Worm (Caenorhabditis elegans) whole organism, L3 larva: Measurements from ENCODE around the gene abf-5.
A peak's percentile ranks its signal among the peaks of the same experiment; 100 is the strongest.

ENCODE experiments used
- R02D3.7 ChIP-seq: fragments of 150-350 bp; optimal IDR thresholded peaks from 2 replicates; lab custom pipeline; 2014; ENCODE audit warnings: missing biosample characterization, missing genetic modification characterization
- aly-2 ChIP-seq: fragments of 150-350 bp; optimal IDR thresholded peaks from 2 replicates; lab custom pipeline; 2014; ENCODE audit warnings: missing biosample characterization, missing genetic modification characterization
- ama-1 ChIP-seq: fragments of 150-350 bp; optimal IDR thresholded peaks from 2 replicates; lab custom pipeline; 2018
- ceh-16 ChIP-seq: sonication (generic microtip); optimal IDR thresholded peaks from 2 replicates; lab custom pipeline; 2017; ENCODE audit warnings: missing biosample characterization, missing genetic modification characterization
- ceh-28 ChIP-seq: fragments of 150-350 bp; optimal IDR thresholded peaks from 2 replicates; lab custom pipeline; 2014; ENCODE audit warnings: missing biosample characterization, missing genetic modification reagents, missing genetic modification characterization
- ceh-82 ChIP-seq: fragments of 150-350 bp; optimal IDR thresholded peaks from 2 replicates; lab custom pipeline; 2014; ENCODE audit warnings: missing biosample characterization, missing genetic modification characterization
- ceh-9 ChIP-seq: sonication (generic microtip); optimal IDR thresholded peaks from 2 replicates; lab custom pipeline; 2018; ENCODE audit warnings: missing biosample characterization, missing genetic modification characterization
- daf-12 ChIP-seq: fragments of 150-350 bp; optimal IDR thresholded peaks from 2 replicates; lab custom pipeline; 2014; ENCODE audit warnings: missing biosample characterization, missing genetic modification reagents, missing genetic modification characterization
- egl-27 ChIP-seq: sonication (generic microtip); optimal IDR thresholded peaks from 4 replicates; lab custom pipeline; 2017; ENCODE audit warnings: missing biosample characterization, missing genetic modification reagents, missing genetic modification characterization
- elt-1 ChIP-seq: fragments of 150-350 bp; optimal IDR thresholded peaks from 2 replicates; lab custom pipeline; 2014; ENCODE audit warnings: missing biosample characterization, missing genetic modification characterization
- elt-2 ChIP-seq: sonication (generic microtip); optimal IDR thresholded peaks from 2 replicates; lab custom pipeline; 2016; ENCODE audit warnings: missing genetic modification reagents, mild to moderate bottlenecking, missing genetic modification characterization, missing compliant biosample characterization
- elt-3 ChIP-seq, 3 experiments: fragments of 150-350 bp in 1 of 3; sonication (generic microtip) in 2 of 3; optimal IDR thresholded peaks; 2 replicates in 2 of 3; 4 replicates in 1 of 3; lab custom pipeline; 2014 to 2017; ENCODE audit warnings: missing biosample characterization in 3 of 3, missing genetic modification characterization in 3 of 3
- eor-1 ChIP-seq, 2 experiments: fragments of 150-350 bp; optimal IDR thresholded peaks; 2 replicates each; lab custom pipeline; 2014 to 2018; ENCODE audit warnings: missing biosample characterization in 2 of 2, missing genetic modification characterization in 2 of 2
- fkh-2 ChIP-seq: fragments of 150-350 bp; optimal IDR thresholded peaks from 2 replicates; lab custom pipeline; 2014; ENCODE audit warnings: missing biosample characterization, missing genetic modification reagents, missing genetic modification characterization
- fos-1 ChIP-seq: fragments of 150-350 bp; optimal IDR thresholded peaks from 2 replicates; lab custom pipeline; 2014; ENCODE audit warnings: missing biosample characterization, missing genetic modification characterization
- hmg-11 ChIP-seq: sonication (generic microtip); optimal IDR thresholded peaks from 2 replicates; lab custom pipeline; 2016; ENCODE audit warnings: missing genetic modification characterization, missing compliant biosample characterization
- jun-1 ChIP-seq: fragments of 150-350 bp; optimal IDR thresholded peaks from 2 replicates; lab custom pipeline; 2014; ENCODE audit warnings: missing biosample characterization, missing genetic modification reagents, missing genetic modification characterization
- lin-15B ChIP-seq: fragments of 150-350 bp; optimal IDR thresholded peaks from 2 replicates; lab custom pipeline; 2014; ENCODE audit warnings: missing biosample characterization, missing genetic modification characterization
- lin-39 ChIP-seq: fragments of 150-350 bp; optimal IDR thresholded peaks from 2 replicates; lab custom pipeline; 2018; ENCODE audit warnings: missing biosample characterization, missing genetic modification reagents, missing genetic modification characterization
- lsy-12 ChIP-seq: sonication (generic microtip); optimal IDR thresholded peaks from 2 replicates; lab custom pipeline; 2016; ENCODE audit warnings: mild to moderate bottlenecking, missing genetic modification characterization, missing compliant biosample characterization
- mdl-1 ChIP-seq: fragments of 150-350 bp; optimal IDR thresholded peaks from 2 replicates; lab custom pipeline; 2014; ENCODE audit warnings: missing biosample characterization, missing genetic modification characterization
- mml-1 ChIP-seq: fragments of 150-350 bp; sonication (generic microtip); optimal IDR thresholded peaks from 3 replicates; lab custom pipeline; 2014; ENCODE audit warnings: missing biosample characterization, missing genetic modification characterization
- nhr-12 ChIP-seq: fragments of 150-350 bp; optimal IDR thresholded peaks from 2 replicates; lab custom pipeline; 2014; ENCODE audit warnings: missing biosample characterization, missing genetic modification characterization
- nhr-23 ChIP-seq: fragments of 150-350 bp; optimal IDR thresholded peaks from 2 replicates; lab custom pipeline; 2014; ENCODE audit warnings: missing biosample characterization, missing genetic modification reagents, missing genetic modification characterization
- nhr-237 ChIP-seq: fragments of 150-350 bp; optimal IDR thresholded peaks from 2 replicates; lab custom pipeline; 2014; ENCODE audit warnings: missing biosample characterization, missing genetic modification characterization
- nhr-25 ChIP-seq: sonication (generic microtip); optimal IDR thresholded peaks from 2 replicates; lab custom pipeline; 2017; ENCODE audit warnings: missing biosample characterization, missing genetic modification characterization
- nhr-43 ChIP-seq: sonication (generic microtip); optimal IDR thresholded peaks from 2 replicates; lab custom pipeline; 2016; ENCODE audit warnings: mild to moderate bottlenecking, missing genetic modification characterization, missing compliant biosample characterization; ENCODE audit not compliant: poor library complexity, severe bottlenecking
- nhr-67 ChIP-seq: fragments of 150-350 bp; optimal IDR thresholded peaks from 2 replicates; lab custom pipeline; 2014; ENCODE audit warnings: missing biosample characterization, missing genetic modification characterization
- nhr-76 ChIP-seq: fragments of 150-350 bp; sonication (generic microtip); optimal IDR thresholded peaks from 5 replicates; lab custom pipeline; 2014; ENCODE audit warnings: missing biosample characterization, missing genetic modification characterization
- nhr-77 ChIP-seq: fragments of 150-350 bp; optimal IDR thresholded peaks from 2 replicates; lab custom pipeline; 2014; ENCODE audit warnings: missing biosample characterization, missing genetic modification characterization
- pha-4 ChIP-seq: fragments of 150-350 bp; optimal IDR thresholded peaks from 2 replicates; lab custom pipeline; 2014; ENCODE audit warnings: missing biosample characterization, missing genetic modification reagents, missing genetic modification characterization
- pqm-1 ChIP-seq: fragments of 150-350 bp; optimal IDR thresholded peaks from 2 replicates; lab custom pipeline; 2017; ENCODE audit warnings: missing biosample characterization, missing genetic modification characterization, inconsistent platforms
- sea-2 ChIP-seq: fragments of 150-350 bp; sonication (generic microtip); optimal IDR thresholded peaks from 4 replicates; lab custom pipeline; 2014; ENCODE audit warnings: missing biosample characterization, missing genetic modification reagents, missing genetic modification characterization
- skn-1 ChIP-seq: fragments of 150-350 bp; optimal IDR thresholded peaks from 2 replicates; lab custom pipeline; 2014; ENCODE audit warnings: missing biosample characterization, missing genetic modification characterization
- snpc-4 ChIP-seq: fragments of 150-350 bp; optimal IDR thresholded peaks from 2 replicates; lab custom pipeline; 2014; ENCODE audit warnings: missing biosample characterization, missing genetic modification characterization
- tbx-2 ChIP-seq: sonication (generic microtip); optimal IDR thresholded peaks from 2 replicates; lab custom pipeline; 2016; ENCODE audit warnings: mild to moderate bottlenecking, missing genetic modification characterization, missing compliant biosample characterization
- ztf-11 ChIP-seq: fragments of 150-350 bp; optimal IDR thresholded peaks from 2 replicates; lab custom pipeline; 2014; ENCODE audit warnings: missing biosample characterization, missing genetic modification characterization

Gene abf-5

DNA sequence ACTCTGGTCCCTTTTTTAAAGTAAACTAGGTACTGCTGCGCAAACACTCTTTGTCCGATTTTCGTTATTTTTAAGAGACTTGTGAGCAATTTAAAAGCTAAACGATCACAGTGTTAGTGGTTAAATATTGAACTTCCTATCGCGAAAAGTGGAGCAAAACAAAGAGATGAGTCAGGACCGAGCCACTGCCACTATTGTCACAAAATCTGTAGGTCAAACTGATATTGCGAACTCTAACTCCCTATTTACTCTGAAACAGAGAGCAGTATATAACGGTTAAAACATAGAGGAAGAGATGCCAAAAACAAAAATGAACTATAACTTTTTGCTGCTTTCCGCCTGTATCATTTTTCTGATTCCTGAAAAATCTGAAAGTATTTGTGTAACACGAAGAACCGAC, at the start of gene abf-5:
Gene abf-5, plus strand, starts transcription at position 301 of the 400 bp plus-strand sequence.
- TF ChIP-seq lsy-12 (tag; lab: Kevin White, UChicago) (no peak), pha-4 (peak; percentile 73)

DNA sequence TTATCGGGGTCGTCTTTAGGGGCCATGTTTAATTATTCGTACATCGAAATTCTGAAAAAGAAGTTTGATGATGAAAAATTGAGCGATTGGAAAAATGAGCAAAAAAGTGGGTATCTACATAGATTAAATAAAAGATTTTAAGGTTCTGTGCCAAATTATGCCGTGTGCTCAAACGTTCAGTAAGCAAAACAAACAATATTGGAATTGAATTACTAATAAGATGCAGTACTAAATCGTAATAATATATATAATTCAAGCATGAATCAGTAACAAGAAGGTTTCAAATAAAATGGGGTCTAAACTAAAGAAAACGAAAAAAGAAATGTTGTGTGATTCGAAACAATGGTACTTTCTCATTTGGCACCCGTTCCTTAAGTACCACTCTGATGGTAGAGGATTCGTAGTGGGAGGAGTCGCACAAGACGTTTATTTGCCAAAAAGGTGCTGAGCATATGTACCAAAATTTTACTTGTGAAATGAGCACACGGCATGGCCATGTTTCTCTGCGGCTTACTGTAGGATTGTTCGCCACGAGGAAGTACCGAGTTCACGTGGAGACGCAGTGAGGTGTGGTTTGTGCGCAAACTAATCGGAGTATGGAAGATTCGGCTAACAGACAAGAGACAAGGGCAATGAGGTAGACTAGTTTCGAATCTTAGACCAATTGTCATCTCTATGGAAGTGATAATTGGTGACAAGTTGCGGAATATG, 43.0 kb upstream of the abf-5 start, which contains the start of gene pgp-14:
Gene pgp-14, minus strand, starts transcription at position 51 of the 711 bp plus-strand sequence.
- no peak for TF ChIP-seq lsy-12 (tag; lab: Kevin White, UChicago)
- TF ChIP-seq pqm-1: no peak
- peak; percentile 62 for TF ChIP-seq pha-4
- TF ChIP-seq sea-2 (GFP tag; lab: Kevin White, UChicago): no peak

DNA sequence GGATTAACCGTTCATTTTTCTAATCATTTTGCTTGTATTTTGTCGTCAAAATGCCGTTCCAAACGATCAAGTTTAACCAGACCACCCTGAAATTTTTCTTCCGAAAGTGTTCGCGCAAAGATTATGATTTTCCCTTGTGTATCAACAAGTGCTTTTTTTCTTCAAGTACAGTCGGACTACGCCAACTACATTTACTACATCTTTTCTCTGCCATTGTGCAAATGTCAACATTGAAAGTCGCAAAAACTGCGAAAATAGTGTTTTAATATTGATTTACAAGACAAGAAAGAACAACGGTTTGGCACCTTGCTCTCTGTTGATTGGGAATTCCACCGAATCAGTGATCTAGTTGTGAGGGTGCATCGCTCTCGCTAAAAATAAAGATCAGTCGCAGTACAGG, 41.8 kb upstream of the abf-5 start:
- TF ChIP-seq ceh-28 (tag; lab: Kevin White, UChicago) (no peak), ceh-16 (tag; lab: Kevin White, UChicago) (no peak), pha-4 (peak; percentile 92)
- TF ChIP-seq, all 47 proteins: peak for 1

DNA sequence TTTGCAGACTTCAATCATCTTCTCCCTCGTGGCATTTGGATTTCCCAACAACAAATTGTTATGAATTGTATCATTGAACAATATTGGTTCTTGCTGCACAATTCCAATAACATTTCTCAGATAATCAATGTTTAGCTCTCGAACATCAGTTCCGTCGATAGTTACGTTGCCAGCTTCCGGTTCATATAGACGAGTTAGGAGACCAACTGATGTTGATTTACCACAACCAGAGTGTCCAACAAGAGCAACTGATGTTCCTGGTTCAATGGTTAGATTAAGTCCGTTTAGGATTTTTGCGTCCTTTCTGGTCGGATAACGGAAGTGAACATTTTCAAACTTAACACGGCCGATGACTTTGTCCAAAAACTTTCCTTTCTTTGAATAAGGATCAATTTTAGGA, 38.6 kb upstream of the abf-5 start:
- TF ChIP-seq daf-12 (tag; lab: Kevin White, UChicago) (no peak), nhr-23 (no peak), hmg-11 (no peak)
- TF ChIP-seq, all 47 proteins: peak for 0

DNA sequence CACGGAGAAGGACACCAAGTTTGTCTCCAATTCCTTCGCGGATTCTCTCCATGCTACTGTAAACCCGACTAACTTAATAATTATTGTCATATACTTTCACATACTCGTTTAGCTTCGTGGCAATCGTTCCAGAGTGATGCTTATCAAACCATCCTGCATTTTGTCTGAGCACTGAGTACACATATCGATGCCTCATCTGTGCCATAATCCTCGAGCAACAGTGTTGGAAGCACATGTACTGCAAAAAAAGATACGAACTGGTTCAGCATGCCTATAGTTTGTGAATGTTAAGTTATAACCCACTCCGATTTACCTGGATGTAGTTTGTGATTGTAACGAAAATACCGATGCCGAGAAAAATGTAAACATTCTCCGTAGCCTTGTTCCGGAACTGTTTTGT, 37.6 kb upstream of the abf-5 start:
- TF ChIP-seq ceh-82 (tag; lab: Kevin White, UChicago) (no peak), hmg-11 (no peak), ceh-9 (no peak), R02D3.7 (tag; lab: Kevin White, UChicago) (no peak), tbx-2 (no peak), nhr-25 (no peak), nhr-237 (tag; lab: Kevin White, UChicago) (no peak), fkh-2 (tag; lab: Kevin White, UChicago) (no peak), ama-1 (no peak), aly-2 (tag; lab: Kevin White, UChicago) (no peak), elt-3 (tag; optimal IDR thresholded peaks at IDR 0.05; lab: Kevin White, UChicago) (no peak), mml-1 (tag; lab: Kevin White, UChicago) (no peak), ztf-11 (tag; lab: Kevin White, UChicago) (no peak), ceh-16 (tag; lab: Kevin White, UChicago) (no peak), nhr-12 (tag; lab: Kevin White, UChicago) (no peak), snpc-4 (tag; lab: Kevin White, UChicago) (no peak), sea-2 (GFP tag; lab: Kevin White, UChicago) (no peak), jun-1 (tag; lab: Kevin White, UChicago) (no peak), egl-27 (tag; lab: Kevin White, UChicago) (no peak)

DNA sequence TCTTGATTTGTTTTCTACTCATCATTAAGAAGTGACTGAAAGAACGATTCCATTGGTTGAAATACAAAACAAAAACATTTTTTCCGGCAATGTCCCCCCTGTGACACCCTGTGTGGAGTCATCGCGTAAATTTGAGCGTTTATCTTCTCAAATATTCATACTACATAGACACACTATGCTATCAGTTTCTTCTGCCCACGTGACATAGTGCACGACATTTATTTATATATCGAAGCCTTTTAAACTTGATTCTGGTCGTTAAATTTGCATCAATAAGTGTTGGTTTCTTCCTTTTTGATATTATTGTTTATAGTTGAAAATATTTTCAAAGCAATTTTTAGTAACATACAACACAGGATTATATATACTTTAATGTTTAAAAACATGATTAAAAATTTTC, 33.6 kb upstream of the abf-5 start:
- TF ChIP-seq elt-2: peak; percentile 52
- no peak for TF ChIP-seq nhr-43 (tag; lab: Kevin White, UChicago)
- TF ChIP-seq pqm-1: peak; percentile 43
- peak; percentile 14 for TF ChIP-seq pha-4
- TF ChIP-seq eor-1 (tag; optimal IDR thresholded peaks at IDR 0.05; lab: Kevin White, UChicago): no peak

DNA sequence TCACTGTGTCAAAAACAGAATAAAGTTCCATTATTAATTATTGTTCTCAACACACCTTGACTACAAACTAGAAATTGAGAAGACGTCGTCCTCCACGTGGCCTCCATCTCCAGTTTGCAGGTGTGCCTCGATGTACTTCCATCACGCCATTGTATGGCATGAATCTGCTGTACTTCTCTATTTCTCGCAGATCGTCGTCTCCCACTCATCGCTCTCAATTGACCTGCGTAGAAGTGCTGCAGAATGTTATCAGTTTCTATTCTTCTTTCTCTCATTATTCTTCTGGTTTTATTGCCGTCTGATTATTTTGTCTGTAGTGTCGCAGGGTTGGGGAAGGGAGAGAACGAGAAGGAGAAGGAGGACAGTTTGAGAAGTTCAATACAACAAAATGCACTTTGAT, 33.0 kb upstream of the abf-5 start:
- TF ChIP-seq nhr-237 (tag; lab: Kevin White, UChicago) (no peak), ceh-9 (no peak), elt-2 (peak; percentile 87), R02D3.7 (tag; lab: Kevin White, UChicago) (no peak), jun-1 (tag; lab: Kevin White, UChicago) (peak; percentile 50), lin-39 (tag; lab: Kevin White, UChicago) (no peak), lin-15B (tag; lab: Kevin White, UChicago) (no peak), mml-1 (tag; lab: Kevin White, UChicago) (no peak), snpc-4 (tag; lab: Kevin White, UChicago) (no peak), elt-3 (tag; optimal IDR thresholded peaks at IDR 0.05; lab: Kevin White, UChicago) (peak in 2 of 3 experiments; percentile 45 to 65), fos-1 (no peak), ceh-16 (tag; lab: Kevin White, UChicago) (no peak), lsy-12 (tag; lab: Kevin White, UChicago) (no peak), nhr-25 (peak; percentile 87), tbx-2 (no peak), mdl-1 (peak; percentile 68), nhr-67 (tag; lab: Kevin White, UChicago) (no peak), nhr-76 (tag; lab: Kevin White, UChicago) (no peak), sea-2 (GFP tag; lab: Kevin White, UChicago) (no peak), eor-1 (tag; optimal IDR thresholded peaks at IDR 0.05; lab: Kevin White, UChicago) (no peak), elt-1 (tag; lab: Kevin White, UChicago) (no peak), fkh-2 (tag; lab: Kevin White, UChicago) (no peak), nhr-77 (tag; lab: Kevin White, UChicago) (no peak), ama-1 (no peak), daf-12 (tag; lab: Kevin White, UChicago) (no peak), hmg-11 (no peak), skn-1 (no peak), nhr-43 (tag; lab: Kevin White, UChicago) (peak; percentile 92), ceh-28 (tag; lab: Kevin White, UChicago) (no peak), nhr-12 (tag; lab: Kevin White, UChicago) (no peak)
